Worm (Caenorhabditis elegans) whole organism, late embryonic: ENCODE measurements around the gene fbxb-104.

Experiments
- C38D4.7 ChIP-seq: fragments of 200-800 bp; sonication (Bioruptor generic); optimal IDR thresholded peaks from 2 replicates; lab custom pipeline; 2018; ENCODE audit warnings: mild to moderate bottlenecking, missing genetic modification characterization, moderate library complexity, missing compliant biosample characterization
- K02D7.2 ChIP-seq: sonication (generic microtip); optimal IDR thresholded peaks from 2 replicates; lab custom pipeline; 2017; ENCODE audit warnings: mild to moderate bottlenecking, missing genetic modification characterization, missing compliant biosample characterization
- K09A11.1 ChIP-seq: sonication (generic microtip); optimal IDR thresholded peaks from 2 replicates; lab custom pipeline; 2017; ENCODE audit warnings: antibody characterized with exemption, mild to moderate bottlenecking, missing genetic modification characterization, missing compliant biosample characterization; ENCODE audit not compliant: insufficient read depth
- T23F11.4 ChIP-seq: fragments of 200-800 bp; sonication (Bioruptor generic); optimal IDR thresholded peaks from 2 replicates; lab custom pipeline; 2018; ENCODE audit warnings: mild to moderate bottlenecking, missing genetic modification characterization, missing compliant biosample characterization
- Y22D7AL.16 ChIP-seq: sonication (generic microtip); optimal IDR thresholded peaks from 2 replicates; lab custom pipeline; 2016; ENCODE audit warnings: missing genetic modification characterization, missing compliant biosample characterization
- ahr-1 ChIP-seq: sonication (generic microtip); optimal IDR thresholded peaks from 2 replicates; lab custom pipeline; 2016; ENCODE audit warnings: missing genetic modification characterization, missing compliant biosample characterization
- ama-1 ChIP-seq: fragments of 150-350 bp; optimal IDR thresholded peaks from 2 replicates; lab custom pipeline; 2014
- ceh-14 ChIP-seq: sonication (generic microtip); optimal IDR thresholded peaks from 2 replicates; lab custom pipeline; 2016; ENCODE audit warnings: missing genotype, missing genetic modification characterization, missing compliant biosample characterization
- ceh-18 ChIP-seq: sonication (generic microtip); optimal IDR thresholded peaks from 2 replicates; lab custom pipeline; 2016; ENCODE audit warnings: missing genetic modification characterization, missing compliant biosample characterization
- ceh-24 ChIP-seq: sonication (generic microtip); optimal IDR thresholded peaks from 2 replicates; lab custom pipeline; 2016; ENCODE audit warnings: mild to moderate bottlenecking, missing genetic modification characterization, missing compliant biosample characterization
- ceh-30 ChIP-seq: fragments of 150-350 bp; optimal IDR thresholded peaks from 2 replicates; lab custom pipeline; 2014; ENCODE audit warnings: missing biosample characterization, missing genetic modification characterization
- ceh-34 ChIP-seq: sonication (generic microtip); optimal IDR thresholded peaks from 2 replicates; lab custom pipeline; 2016; ENCODE audit warnings: mild to moderate bottlenecking, missing genetic modification characterization, missing compliant biosample characterization
- ceh-6 ChIP-seq: fragments of 200-800 bp; sonication (Bioruptor generic); optimal IDR thresholded peaks from 2 replicates; lab custom pipeline; 2018; ENCODE audit warnings: mild to moderate bottlenecking, missing genetic modification characterization, missing compliant biosample characterization
- ceh-9 ChIP-seq: sonication (generic microtip); optimal IDR thresholded peaks from 2 replicates; lab custom pipeline; 2016; ENCODE audit warnings: mild to moderate bottlenecking, missing genetic modification characterization, inconsistent platforms, missing compliant biosample characterization
- dmd-4 ChIP-seq: sonication (generic microtip); optimal IDR thresholded peaks from 2 replicates; lab custom pipeline; 2016; ENCODE audit warnings: borderline replicate concordance, missing genetic modification characterization, missing compliant biosample characterization
- dve-1 ChIP-seq: sonication (generic microtip); optimal IDR thresholded peaks from 2 replicates; lab custom pipeline; 2017; ENCODE audit warnings: antibody characterized with exemption, mild to moderate bottlenecking, missing genetic modification characterization, missing compliant biosample characterization
- elt-2 ChIP-seq: sonication (generic microtip); optimal IDR thresholded peaks from 2 replicates; lab custom pipeline; 2016; ENCODE audit warnings: missing genetic modification reagents, missing genetic modification characterization, missing compliant biosample characterization
- elt-4 ChIP-seq: sonication (generic microtip); optimal IDR thresholded peaks from 2 replicates; lab custom pipeline; 2016; ENCODE audit warnings: missing genetic modification characterization, missing compliant biosample characterization
- eyg-1 ChIP-seq: sonication (generic microtip); optimal IDR thresholded peaks from 2 replicates; lab custom pipeline; 2016; ENCODE audit warnings: missing genotype, missing genetic modification characterization, missing compliant biosample characterization
- fax-1 ChIP-seq: sonication (generic microtip); optimal IDR thresholded peaks from 2 replicates; lab custom pipeline; 2016; ENCODE audit warnings: missing genotype, missing genetic modification characterization, missing compliant biosample characterization
- gmeb-2 ChIP-seq: sonication (generic microtip); optimal IDR thresholded peaks from 2 replicates; lab custom pipeline; 2016; ENCODE audit warnings: missing genetic modification characterization, inconsistent platforms, missing compliant biosample characterization
- hlh-13 ChIP-seq: fragments of 200-800 bp; sonication (Bioruptor generic); optimal IDR thresholded peaks from 2 replicates; lab custom pipeline; 2018; ENCODE audit warnings: mild to moderate bottlenecking, missing genetic modification characterization, missing compliant biosample characterization
- hlh-15 ChIP-seq: sonication (generic microtip); optimal IDR thresholded peaks from 2 replicates; lab custom pipeline; 2016; ENCODE audit warnings: missing genetic modification characterization, missing compliant biosample characterization
- hlh-6 ChIP-seq: sonication (generic microtip); optimal IDR thresholded peaks from 2 replicates; lab custom pipeline; 2016; ENCODE audit warnings: missing genotype, missing genetic modification characterization, missing compliant biosample characterization
- hlh-8 ChIP-seq: sonication (generic microtip); optimal IDR thresholded peaks from 2 replicates; lab custom pipeline; 2016; ENCODE audit warnings: missing genotype, missing genetic modification characterization, missing compliant biosample characterization
- lim-6 ChIP-seq: sonication (generic microtip); optimal IDR thresholded peaks from 2 replicates; lab custom pipeline; 2016; ENCODE audit warnings: missing genetic modification characterization, missing compliant biosample characterization
- lin-11 ChIP-seq: fragments of 200-800 bp; sonication (Bioruptor generic); optimal IDR thresholded peaks from 2 replicates; lab custom pipeline; 2018; ENCODE audit warnings: mild to moderate bottlenecking, missing genetic modification characterization, missing compliant biosample characterization
- madf-2 ChIP-seq: sonication (generic microtip); optimal IDR thresholded peaks from 2 replicates; lab custom pipeline; 2017; ENCODE audit warnings: missing genetic modification characterization, missing compliant biosample characterization
- mec-3 ChIP-seq: sonication (generic microtip); optimal IDR thresholded peaks from 2 replicates; lab custom pipeline; 2016; ENCODE audit warnings: borderline replicate concordance, missing genetic modification characterization, missing compliant biosample characterization
- nfya-1 ChIP-seq: sonication (generic microtip); optimal IDR thresholded peaks from 2 replicates; lab custom pipeline; 2017; ENCODE audit warnings: missing genetic modification characterization, mild to moderate bottlenecking, missing compliant biosample characterization, antibody characterized with exemption, moderate library complexity
- nhr-232 ChIP-seq: sonication (generic microtip); optimal IDR thresholded peaks from 2 replicates; lab custom pipeline; 2016; ENCODE audit warnings: missing genetic modification characterization, missing compliant biosample characterization
- pag-3 ChIP-seq: sonication (generic microtip); optimal IDR thresholded peaks from 2 replicates; lab custom pipeline; 2016; ENCODE audit warnings: missing compliant biosample characterization, missing genetic modification characterization, borderline replicate concordance
- pax-1 ChIP-seq: fragments of 150-350 bp; optimal IDR thresholded peaks from 2 replicates; lab custom pipeline; 2014; ENCODE audit warnings: missing biosample characterization, missing genetic modification characterization
- pha-2 ChIP-seq: sonication (generic microtip); optimal IDR thresholded peaks from 2 replicates; lab custom pipeline; 2017; ENCODE audit warnings: mild to moderate bottlenecking, missing genetic modification characterization, missing compliant biosample characterization
- pha-4 ChIP-seq: fragments of 150-350 bp; optimal IDR thresholded peaks from 2 replicates; lab custom pipeline; 2018; ENCODE audit warnings: missing biosample characterization, missing genetic modification reagents, missing genetic modification characterization
- ref-2 ChIP-seq: sonication (generic microtip); optimal IDR thresholded peaks from 2 replicates; lab custom pipeline; 2016; ENCODE audit warnings: missing genetic modification characterization, missing compliant biosample characterization
- sox-2 ChIP-seq: fragments of 200-800 bp; sonication (Bioruptor generic); IDR thresholded peaks from 2 replicates; pipeline ENCODE4 v1.3.6; 2022; ENCODE audit warnings: missing genetic modification reagents, missing genetic modification characterization, missing compliant biosample characterization
- sox-4 ChIP-seq: sonication (generic microtip); optimal IDR thresholded peaks from 2 replicates; lab custom pipeline; 2017; ENCODE audit warnings: mild to moderate bottlenecking, missing genetic modification characterization, inconsistent platforms, missing compliant biosample characterization
- syd-9 ChIP-seq: sonication (generic microtip); optimal IDR thresholded peaks from 2 replicates; lab custom pipeline; 2016; ENCODE audit warnings: mild to moderate bottlenecking, missing genetic modification characterization, moderate library complexity, missing compliant biosample characterization
- tbx-2 ChIP-seq: sonication (generic microtip); optimal IDR thresholded peaks from 2 replicates; lab custom pipeline; 2016; ENCODE audit warnings: missing genetic modification characterization, missing compliant biosample characterization
- unc-42 ChIP-seq: sonication (generic microtip); optimal IDR thresholded peaks from 2 replicates; lab custom pipeline; 2016; ENCODE audit warnings: missing genotype, missing genetic modification characterization, missing compliant biosample characterization
- unc-55 ChIP-seq: sonication (generic microtip); optimal IDR thresholded peaks from 2 replicates; lab custom pipeline; 2017; ENCODE audit warnings: missing biosample characterization, missing genetic modification reagents, missing genetic modification characterization
- zip-5 ChIP-seq: sonication (generic microtip); optimal IDR thresholded peaks from 2 replicates; lab custom pipeline; 2016; ENCODE audit warnings: missing genetic modification characterization, missing compliant biosample characterization
- ztf-16 ChIP-seq: sonication (generic microtip); optimal IDR thresholded peaks from 2 replicates; lab custom pipeline; 2017; ENCODE audit warnings: missing genetic modification characterization, missing compliant biosample characterization

fbxb-104 gene

DNA sequence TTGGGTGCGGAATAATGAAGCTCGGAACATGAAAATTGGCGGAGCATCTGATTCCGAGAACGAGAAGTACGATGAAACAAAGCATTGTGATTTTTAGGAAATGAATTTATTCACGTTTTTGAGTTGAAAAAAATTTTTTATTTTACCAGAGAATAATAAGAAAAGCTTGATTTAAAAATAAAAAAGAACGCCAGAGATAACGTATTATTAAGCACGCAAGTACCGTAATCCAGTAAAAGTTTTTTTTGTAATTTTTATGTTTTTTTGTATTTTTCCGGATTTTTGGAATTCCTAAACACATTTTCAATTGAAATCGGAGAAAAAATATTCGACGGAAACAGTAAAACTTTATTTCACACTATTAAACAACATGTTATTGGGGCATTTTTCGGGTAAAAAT lies 33.9 kb downstream of the fbxb-104 start, which contains the start of gene C16C8.22:
TSS of gene C16C8.22 (minus strand) at position 101 of the 400 bp plus-strand sequence.
- no peak for TF ChIP-seq ama-1 (lab: Kevin White, UChicago)
- no peak for TF ChIP-seq syd-9 (tag; lab: Kevin White, UChicago)
- no peak for TF ChIP-seq ref-2
- TF ChIP-seq dmd-4 (tag; lab: Kevin White, UChicago), result no peak
- no peak for TF ChIP-seq fax-1 (tag; lab: Kevin White, UChicago)
- TF ChIP-seq pha-2 (tag; lab: Kevin White, UChicago), result no peak
- TF ChIP-seq lin-11 (tag; lab: Kevin White, UChicago), result no peak
- no peak for TF ChIP-seq pax-1 (tag; lab: Kevin White, UChicago)
- TF ChIP-seq Y22D7AL.16 (tag; lab: Kevin White, UChicago), result no peak
- TF ChIP-seq nhr-232, result no peak
- TF ChIP-seq lim-6 (tag; lab: Kevin White, UChicago), result no peak
- no peak for TF ChIP-seq elt-2 (tag; lab: Kevin White, UChicago)
- TF ChIP-seq ahr-1 (tag; lab: Kevin White, UChicago), result no peak
- no peak for TF ChIP-seq gmeb-2
- no peak for TF ChIP-seq unc-42 (tag; lab: Kevin White, UChicago)
- TF ChIP-seq dve-1, result no peak
- TF ChIP-seq ceh-34 (tag; lab: Kevin White, UChicago), result no peak
- TF ChIP-seq mec-3, result no peak
- no peak for TF ChIP-seq ceh-18 (tag; lab: Kevin White, UChicago)

ce11 chrII:3441377-3441776 lies 35.7 kb downstream of the fbxb-104 start, which contains the start of gene C16C8.27:
Gene C16C8.27 (plus strand): TSS chrII:3441677.
- TF ChIP-seq ceh-30 (no peak), ref-2 (no peak), hlh-8 (no peak), unc-55 (GFP tag; lab: Kevin White, UChicago) (no peak), madf-2 (tag; lab: Kevin White, UChicago) (no peak), tbx-2 (tag; lab: Kevin White, UChicago) (no peak), ceh-6 (GFP tag; lab: Kevin White, UChicago) (no peak), zip-5 (tag; lab: Kevin White, UChicago) (no peak), ama-1 (lab: Kevin White, UChicago) (no peak), eyg-1 (tag; lab: Kevin White, UChicago) (no peak)

DNA sequence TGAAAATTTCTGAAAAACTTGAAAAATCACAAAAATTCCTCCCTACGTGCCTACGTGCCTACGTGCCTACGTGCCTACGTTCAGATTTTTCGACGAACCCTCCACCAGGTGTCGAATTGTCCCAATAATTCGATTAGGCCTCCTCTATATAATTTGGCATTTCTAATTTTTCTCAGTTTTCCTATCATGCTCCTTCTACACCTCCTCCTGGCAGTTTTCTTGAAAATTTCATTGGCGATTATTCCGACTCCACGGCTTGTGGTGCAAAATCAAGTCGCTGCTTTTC lies 36.5 kb downstream of the fbxb-104 start, which contains the start of gene C16C8.17:
TSS of gene C16C8.17 (plus strand) at position 187 of the 286 bp plus-strand sequence.
- TF ChIP-seq K09A11.1, result no peak

DNA sequence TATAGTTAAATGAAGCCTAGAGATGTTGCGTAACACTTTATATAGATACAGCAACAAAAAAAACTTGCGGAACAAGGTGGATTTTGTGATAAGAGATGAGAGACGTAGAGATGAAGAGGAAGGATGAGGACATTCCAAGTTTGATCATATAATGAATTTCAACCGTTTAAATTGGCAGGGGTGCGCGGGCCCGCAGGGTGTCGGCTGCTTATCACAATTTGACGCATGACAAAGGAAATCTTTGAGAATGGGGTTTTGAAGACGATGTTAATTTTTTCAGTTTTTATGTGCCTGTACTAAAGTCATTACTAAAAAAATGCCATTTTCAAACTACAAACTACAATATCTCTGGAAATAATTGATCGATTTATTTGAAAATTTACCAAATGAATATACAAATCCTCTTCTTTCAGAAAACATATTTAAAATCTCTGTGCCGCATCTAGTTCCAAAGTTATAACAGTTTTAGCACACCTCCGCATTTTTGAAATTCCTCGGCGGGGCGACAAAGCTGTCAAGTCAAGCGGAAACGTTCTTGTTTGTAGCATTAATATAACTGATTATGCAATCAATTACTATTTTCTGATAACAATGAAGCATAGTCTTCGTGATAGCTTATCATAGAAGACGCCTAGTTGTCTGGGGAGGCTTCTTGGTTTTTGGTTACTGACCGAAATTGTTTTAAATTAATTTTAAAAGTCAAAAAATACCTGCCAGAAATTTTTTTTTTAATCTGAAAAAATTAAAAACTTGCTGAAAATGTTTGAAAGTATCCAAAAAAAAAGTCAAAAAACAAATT lies 37.0 kb downstream of the fbxb-104 start:
- no peak for TF ChIP-seq unc-42 (tag; lab: Kevin White, UChicago)
- TF ChIP-seq elt-2 (tag; lab: Kevin White, UChicago), result peak; percentile 39

DNA sequence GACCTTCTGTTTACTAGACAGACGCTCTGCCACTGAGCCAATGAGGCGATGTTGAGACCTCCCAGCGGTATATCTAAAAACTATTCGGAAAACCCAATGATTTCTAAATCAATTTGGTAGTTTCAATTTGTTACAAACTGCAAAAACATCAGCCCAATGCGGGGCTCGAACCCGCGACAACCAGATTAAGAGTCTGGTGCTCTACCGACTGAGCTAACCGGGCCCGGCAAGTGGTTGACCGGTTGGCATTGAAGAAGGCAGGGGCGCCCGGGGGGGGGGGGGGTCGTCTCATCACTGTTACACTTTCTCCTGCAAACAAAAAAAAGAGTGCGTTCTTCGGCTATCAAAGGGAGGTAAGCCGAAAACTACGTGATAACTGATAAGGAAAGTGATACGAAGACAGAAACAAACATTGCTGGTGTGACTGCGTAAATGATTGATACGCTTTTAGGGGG lies 37.8 kb downstream of the fbxb-104 start:
- peak; percentile 30 for TF ChIP-seq dve-1
- TF ChIP-seq sox-4, result peak; percentile 62
- no peak for TF ChIP-seq ceh-24 (tag; lab: Kevin White, UChicago)
- TF ChIP-seq ztf-16 (tag; lab: Kevin White, UChicago), result no peak
- TF ChIP-seq hlh-6 (tag; lab: Kevin White, UChicago), result peak; percentile 63
- TF ChIP-seq sox-2 (GFP tag; lab: Robert Waterston, UW), result no peak
- no peak for TF ChIP-seq unc-42 (tag; lab: Kevin White, UChicago)
- TF ChIP-seq unc-55 (GFP tag; lab: Kevin White, UChicago), result no peak
- peak; percentile 20 for TF ChIP-seq hlh-15 (tag; lab: Kevin White, UChicago)
- peak; percentile 26 for TF ChIP-seq T23F11.4 (GFP tag; lab: Kevin White, UChicago)
- peak; percentile 7 for TF ChIP-seq ceh-9 (tag; lab: Kevin White, UChicago)
- TF ChIP-seq pha-4, result no peak
- peak; percentile 57 for TF ChIP-seq C38D4.7 (GFP tag; lab: Kevin White, UChicago)
- no peak for TF ChIP-seq nfya-1
- TF ChIP-seq K02D7.2 (tag; lab: Kevin White, UChicago), result no peak
- no peak for TF ChIP-seq mec-3
- peak; percentile 56 for TF ChIP-seq pha-2 (tag; lab: Kevin White, UChicago)
- TF ChIP-seq ceh-14 (tag; lab: Kevin White, UChicago), result peak; percentile 47
- peak; percentile 48 for TF ChIP-seq hlh-13 (GFP tag; lab: Kevin White, UChicago)
- TF ChIP-seq elt-4 (tag; lab: Kevin White, UChicago), result no peak
- TF ChIP-seq hlh-8, result no peak
- peak; percentile 24 for TF ChIP-seq fax-1 (tag; lab: Kevin White, UChicago)
- no peak for TF ChIP-seq pag-3 (tag; lab: Kevin White, UChicago)
